Fruit fly (Drosophila melanogaster) whole organism, prepupa: ENCODE data around the gene CG13047.

ENCODE experiments used
- Blimp-1 ChIP-seq: fragments of 200-800 bp; sonication (Bioruptor generic); optimal IDR thresholded peaks from 3 replicates; lab custom pipeline; 2017; ENCODE audit warnings: missing biosample characterization, missing genetic modification characterization, mild to moderate bottlenecking, moderate library complexity, missing genetic modification reagents
- CG10631 ChIP-seq: fragments of 200-800 bp; sonication (Bioruptor generic); optimal IDR thresholded peaks from 2 replicates; lab custom pipeline; 2016; ENCODE audit warnings: missing biosample characterization, missing genetic modification characterization
- CG10669 ChIP-seq: fragments of 200-800 bp; sonication (Bioruptor generic); optimal IDR thresholded peaks from 3 replicates; lab custom pipeline; 2018; ENCODE audit warnings: missing biosample characterization, mild to moderate bottlenecking, missing genetic modification characterization, moderate library complexity
- CG11294 ChIP-seq: fragments of 200-800 bp; sonication (Bioruptor generic); IDR thresholded peaks from 2 replicates; pipeline ENCODE4 v1.3.6; 2022; ENCODE audit warnings: missing biosample characterization, missing genetic modification characterization
- CG11762 ChIP-seq: fragments of 200-800 bp; sonication (Bioruptor generic); optimal IDR thresholded peaks from 3 replicates; lab custom pipeline; 2016; ENCODE audit warnings: missing biosample characterization, missing genetic modification characterization; ENCODE audit not compliant: insufficient read depth
- CG16779 ChIP-seq: fragments of 200-800 bp; sonication (Bioruptor generic); optimal IDR thresholded peaks from 3 replicates; lab custom pipeline; 2017; ENCODE audit warnings: missing biosample characterization, mild to moderate bottlenecking, missing genetic modification characterization
- CG3032 ChIP-seq: fragments of 200-800 bp; optimal IDR thresholded peaks from 2 replicates; lab custom pipeline; 2019; ENCODE audit warnings: missing biosample characterization, mild to moderate bottlenecking, missing genetic modification characterization, moderate library complexity
- CG32006 ChIP-seq: fragments of 200-800 bp; sonication (Bioruptor generic); optimal IDR thresholded peaks from 3 replicates; lab custom pipeline; 2017; ENCODE audit warnings: missing biosample characterization, mild to moderate bottlenecking, missing genetic modification characterization
- CG34406 ChIP-seq: fragments of 200-800 bp; sonication (Bioruptor generic); optimal IDR thresholded peaks from 3 replicates; lab custom pipeline; 2016; ENCODE audit warnings: missing biosample characterization, missing genetic modification characterization
- CG3919 ChIP-seq: fragments of 200-800 bp; sonication (Bioruptor generic); optimal IDR thresholded peaks from 3 replicates; lab custom pipeline; 2016; ENCODE audit warnings: missing biosample characterization, missing genetic modification characterization
- CG4318 ChIP-seq: fragments of 200-800 bp; sonication (Bioruptor generic); optimal IDR thresholded peaks from 3 replicates; lab custom pipeline; 2017; ENCODE audit warnings: missing biosample characterization, mild to moderate bottlenecking, missing genetic modification characterization
- CG6163 ChIP-seq: fragments of 200-800 bp; sonication (Bioruptor generic); IDR thresholded peaks from 3 replicates; pipeline ENCODE4 v1.3.6; 2022; ENCODE audit warnings: missing biosample characterization, missing genetic modification characterization
- CG6276 ChIP-seq: fragments of 200-800 bp; sonication (Bioruptor generic); optimal IDR thresholded peaks from 2 replicates; lab custom pipeline; 2017; ENCODE audit warnings: missing biosample characterization, mild to moderate bottlenecking, missing genetic modification characterization
- CG6792 ChIP-seq: fragments of 200-800 bp; sonication (Bioruptor generic); optimal IDR thresholded peaks from 3 replicates; lab custom pipeline; 2016; ENCODE audit warnings: missing biosample characterization, missing genetic modification characterization
- CG6808 ChIP-seq: fragments of 200-800 bp; sonication (Bioruptor generic); optimal IDR thresholded peaks from 3 replicates; lab custom pipeline; 2017; ENCODE audit warnings: missing biosample characterization, missing genetic modification characterization, mild to moderate bottlenecking, moderate library complexity, missing genetic modification reagents
- CG6854 ChIP-seq: fragments of 200-800 bp; sonication (Bioruptor generic); optimal IDR thresholded peaks from 2 replicates; lab custom pipeline; 2017; ENCODE audit warnings: missing biosample characterization, mild to moderate bottlenecking, missing genetic modification characterization
- CG7368 ChIP-seq: fragments of 200-800 bp; sonication (Bioruptor generic); optimal IDR thresholded peaks from 3 replicates; lab custom pipeline; 2016; ENCODE audit warnings: missing biosample characterization, missing genetic modification characterization
- CG8119 ChIP-seq: fragments of 200-800 bp; sonication (Bioruptor generic); IDR thresholded peaks from 3 replicates; pipeline ENCODE4 v1.3.6; 2022; ENCODE audit warnings: missing biosample characterization, missing genetic modification characterization
- CG8319 ChIP-seq: fragments of 200-800 bp; sonication (Bioruptor generic); optimal IDR thresholded peaks from 3 replicates; lab custom pipeline; 2016; ENCODE audit warnings: missing biosample characterization, missing genetic modification characterization
- CG8632 ChIP-seq: fragments of 200-800 bp; sonication (Bioruptor generic); optimal IDR thresholded peaks from 3 replicates; lab custom pipeline; 2016; ENCODE audit warnings: missing biosample characterization, missing genetic modification characterization
- CG9139 ChIP-seq: fragments of 200-800 bp; sonication (Bioruptor generic); optimal IDR thresholded peaks from 3 replicates; lab custom pipeline; 2017; ENCODE audit warnings: missing biosample characterization, mild to moderate bottlenecking, missing genetic modification characterization
- Ets21C ChIP-seq: fragments of 200-800 bp; sonication (Bioruptor generic); optimal IDR thresholded peaks from 3 replicates; lab custom pipeline; 2016; ENCODE audit warnings: missing biosample characterization, missing genetic modification characterization
- Gug ChIP-seq: fragments of 200-800 bp; sonication (Bioruptor generic); IDR thresholded peaks from 2 replicates; pipeline ENCODE4 v1.3.6; 2022; ENCODE audit warnings: missing biosample characterization, missing genetic modification characterization
- Hr38 ChIP-seq: sonication (Bioruptor generic); optimal IDR thresholded peaks from 2 replicates; lab custom pipeline; 2016; ENCODE audit warnings: missing biosample characterization, missing genetic modification characterization
- Hr39 ChIP-seq: fragments of 200-800 bp; sonication (Bioruptor generic); optimal IDR thresholded peaks from 2 replicates; lab custom pipeline; 2016; ENCODE audit warnings: missing biosample characterization, missing genetic modification characterization
- Hr4 ChIP-seq: fragments of 200-800 bp; sonication (Bioruptor generic); optimal IDR thresholded peaks from 3 replicates; lab custom pipeline; 2016; ENCODE audit warnings: missing biosample characterization, missing genetic modification characterization
- Lpt ChIP-seq: fragments of 200-800 bp; sonication (Bioruptor generic); optimal IDR thresholded peaks from 3 replicates; lab custom pipeline; 2016; ENCODE audit warnings: missing biosample characterization, missing genetic modification characterization
- Met ChIP-seq: fragments of 200-800 bp; sonication (Bioruptor generic); optimal IDR thresholded peaks from 3 replicates; lab custom pipeline; 2016; ENCODE audit warnings: missing biosample characterization, missing genetic modification characterization
- OdsH ChIP-seq: fragments of 200-800 bp; sonication (Bioruptor generic); optimal IDR thresholded peaks from 3 replicates; lab custom pipeline; 2016; ENCODE audit warnings: missing biosample characterization, missing genetic modification characterization
- Smox ChIP-seq: fragments of 200-800 bp; sonication (Bioruptor generic); optimal IDR thresholded peaks from 3 replicates; lab custom pipeline; 2016; ENCODE audit warnings: missing biosample characterization, missing genetic modification characterization
- Sox102F ChIP-seq: fragments of 200-800 bp; sonication (Bioruptor generic); optimal IDR thresholded peaks from 2 replicates; lab custom pipeline; 2016; ENCODE audit warnings: missing biosample characterization, mild to moderate bottlenecking, missing genetic modification characterization
- Sox15 ChIP-seq: fragments of 200-800 bp; sonication (Bioruptor generic); optimal IDR thresholded peaks from 3 replicates; lab custom pipeline; 2016; ENCODE audit warnings: missing biosample characterization, missing genetic modification characterization
- achi ChIP-seq: fragments of 200-800 bp; sonication (Bioruptor generic); optimal IDR thresholded peaks from 3 replicates; lab custom pipeline; 2016; ENCODE audit warnings: missing biosample characterization, missing genetic modification characterization
- acj6 ChIP-seq: fragments of 200-800 bp; sonication (Bioruptor generic); optimal IDR thresholded peaks from 3 replicates; lab custom pipeline; 2016; ENCODE audit warnings: missing biosample characterization, missing genetic modification characterization
- dac ChIP-seq: fragments of 200-800 bp; sonication (Bioruptor generic); optimal IDR thresholded peaks from 2 replicates; lab custom pipeline; 2017; ENCODE audit warnings: missing biosample characterization, mild to moderate bottlenecking, missing genetic modification characterization
- eg ChIP-seq: fragments of 200-800 bp; sonication (Bioruptor generic); IDR thresholded peaks from 3 replicates; pipeline ENCODE4 v1.3.6; 2022; ENCODE audit warnings: missing biosample characterization, missing genetic modification characterization
- fd59A ChIP-seq: fragments of 200-800 bp; sonication (Bioruptor generic); optimal IDR thresholded peaks from 2 replicates; lab custom pipeline; 2017; ENCODE audit warnings: missing biosample characterization, mild to moderate bottlenecking, missing genetic modification characterization, missing genetic modification reagents
- fd85E ChIP-seq: fragments of 200-800 bp; sonication (Bioruptor generic); optimal IDR thresholded peaks from 3 replicates; lab custom pipeline; 2016; ENCODE audit warnings: missing biosample characterization, missing genetic modification characterization
- fkh ChIP-seq: fragments of 200-800 bp; sonication (Bioruptor generic); optimal IDR thresholded peaks from 3 replicates; lab custom pipeline; 2017; ENCODE audit warnings: missing biosample characterization, mild to moderate bottlenecking, missing genetic modification characterization, moderate library complexity
- net ChIP-seq: fragments of 200-800 bp; sonication (Bioruptor generic); optimal IDR thresholded peaks from 3 replicates; lab custom pipeline; 2016; ENCODE audit warnings: missing biosample characterization, missing genetic modification characterization
- pdm3 ChIP-seq: fragments of 200-800 bp; sonication (Bioruptor generic); optimal IDR thresholded peaks from 3 replicates; lab custom pipeline; 2016; ENCODE audit warnings: missing biosample characterization, missing genetic modification characterization
- svp ChIP-seq: fragments of 200-800 bp; sonication (Bioruptor generic); peaks from one replicate; lab custom pipeline; 2016; ENCODE audit warnings: missing biosample characterization, missing genetic modification characterization
- topi ChIP-seq: fragments of 200-800 bp; sonication (Bioruptor generic); optimal IDR thresholded peaks from 3 replicates; lab custom pipeline; 2016; ENCODE audit warnings: missing biosample characterization, missing genetic modification characterization
- vri ChIP-seq: fragments of 200-800 bp; sonication (Bioruptor generic); optimal IDR thresholded peaks from 3 replicates; lab custom pipeline; 2016; ENCODE audit warnings: missing biosample characterization, mild to moderate bottlenecking, missing genetic modification characterization

CG13047 gene

dm6 chr3L:16331633-16332032 lies 46.4 kb upstream of the CG13047 start, which contains the start of gene retinin:
TSS of gene retinin (plus strand) at chr3L:16331933.
- TF ChIP-seq Hr4 (GFP tag; lab: Kevin White, UChicago), result no peak
- TF ChIP-seq pdm3 (GFP tag; lab: Kevin White, UChicago), result no peak
- TF ChIP-seq CG32006 (GFP tag; lab: Kevin White, UChicago), result no peak
- no peak for TF ChIP-seq Hr38
- TF ChIP-seq CG10669 (GFP tag; lab: Kevin White, UChicago), result no peak
- TF ChIP-seq CG6163 (GFP tag; lab: Robert Waterston, UW), result no peak
- TF ChIP-seq CG6808 (GFP tag; lab: Kevin White, UChicago), result no peak
- TF ChIP-seq CG3919, result no peak
- TF ChIP-seq svp (GFP tag; lab: Kevin White, UChicago), result no peak
- TF ChIP-seq Met, result no peak
- TF ChIP-seq Lpt (GFP tag; lab: Kevin White, UChicago), result no peak
- TF ChIP-seq acj6 (GFP tag; lab: Kevin White, UChicago), result no peak
- no peak for TF ChIP-seq dac

- TF ChIP-seq CG8319 (GFP tag; lab: Kevin White, UChicago), result no peak
- TF ChIP-seq CG11294 (GFP tag; lab: Robert Waterston, UW), result no peak
- no peak for TF ChIP-seq Smox (GFP tag; lab: Kevin White, UChicago)
- no peak for TF ChIP-seq CG10631 (GFP tag; lab: Kevin White, UChicago)
- no peak for TF ChIP-seq Gug (GFP tag; lab: Robert Waterston, UW)
- no peak for TF ChIP-seq CG6792 (GFP tag; lab: Kevin White, UChicago)
- no peak for TF ChIP-seq CG34406 (GFP tag; lab: Kevin White, UChicago)
- no peak for TF ChIP-seq Hr4 (GFP tag; lab: Kevin White, UChicago)
- TF ChIP-seq CG6276, result no peak
- TF ChIP-seq CG4318 (GFP tag; lab: Kevin White, UChicago), result no peak
- TF ChIP-seq topi, result no peak
- no peak for TF ChIP-seq CG8119 (GFP tag; lab: Robert Waterston, UW)
- TF ChIP-seq CG6854 (GFP tag; lab: Kevin White, UChicago), result no peak
- TF ChIP-seq fkh (GFP tag; lab: Kevin White, UChicago), result no peak
- TF ChIP-seq acj6 (GFP tag; lab: Kevin White, UChicago), result no peak
- no peak for TF ChIP-seq pdm3 (GFP tag; lab: Kevin White, UChicago)
- TF ChIP-seq Sox15 (GFP tag; lab: Kevin White, UChicago), result no peak
- TF ChIP-seq Blimp-1 (GFP tag; lab: Kevin White, UChicago), result no peak
- TF ChIP-seq CG7368 (GFP tag; lab: Kevin White, UChicago), result no peak
Measured at dm6 chr3L:16330740-16331139, 45.5 kb upstream of the CG13047 start, which contains the start of gene CG33060. TSS of gene CG33060 (plus strand) at chr3L:16331040.

dm6 chr3L:16329495-16329894 lies 44.3 kb upstream of the CG13047 start, which contains the start of gene CG33061:
TSS of gene CG33061 (plus strand) at chr3L:16329795.
- TF ChIP-seq Hr4 (GFP tag; lab: Kevin White, UChicago) (no peak), eg (GFP tag; lab: Robert Waterston, UW) (no peak), fd59A (GFP tag; lab: Kevin White, UChicago) (no peak), topi (no peak), CG6854 (GFP tag; lab: Kevin White, UChicago) (no peak), CG6276 (no peak), OdsH (GFP tag; lab: Kevin White, UChicago) (no peak), fkh (GFP tag; lab: Kevin White, UChicago) (no peak), CG8632 (GFP tag; lab: Kevin White, UChicago) (no peak), net (no peak)

- TF ChIP-seq Met (peak; percentile 9), fd85E (GFP tag; lab: Kevin White, UChicago) (no peak), Ets21C (GFP tag; lab: Kevin White, UChicago) (no peak), CG4318 (GFP tag; lab: Kevin White, UChicago) (peak; percentile 78), Sox102F (GFP tag; lab: Kevin White, UChicago) (no peak), CG34406 (GFP tag; lab: Kevin White, UChicago) (no peak), fkh (GFP tag; lab: Kevin White, UChicago) (peak; percentile 67), svp (GFP tag; lab: Kevin White, UChicago) (no peak), CG32006 (GFP tag; lab: Kevin White, UChicago) (peak; percentile 85), CG3032 (tag; lab: Kevin White, UChicago) (peak; percentile 32), CG9139 (no peak), CG16779 (tag; lab: Kevin White, UChicago) (peak; percentile 10), Hr39 (no peak), CG11294 (GFP tag; lab: Robert Waterston, UW) (peak; percentile 48; the same call in 1 of the 2 replicates), vri (no peak), achi (peak; percentile 61), CG3919 (peak; percentile 44), CG10631 (GFP tag; lab: Kevin White, UChicago) (peak; percentile 37), CG11762 (GFP tag; lab: Kevin White, UChicago) (peak; percentile 43)
Measured at dm6 chr3L:16328207-16328891, 43.2 kb upstream of the CG13047 start, which contains the start of gene CG13058. TSS of gene CG13058 (plus strand) at chr3L:16328841.
